Fruit fly (Drosophila melanogaster) whole organism, wandering third instar larva: ENCODE measurements around the gene CG15563.

ENCODE experiments used
- Abd-B ChIP-seq: fragments of >200 bp; optimal IDR thresholded peaks from 2 replicates; lab custom pipeline; 2017; ENCODE audit warnings: missing biosample characterization, missing genetic modification characterization
- CG32264 ChIP-seq: fragments of 200-800 bp; sonication (Bioruptor generic); optimal IDR thresholded peaks from 2 replicates; lab custom pipeline; 2016; ENCODE audit warnings: missing biosample characterization, missing genetic modification characterization
- CG9705 ChIP-seq: fragments of 200-800 bp; sonication (Bioruptor generic); optimal IDR thresholded peaks from 2 replicates; lab custom pipeline; 2018; ENCODE audit warnings: missing biosample characterization, mild to moderate bottlenecking, missing genetic modification characterization
- CrebA ChIP-seq: fragments of 200-800 bp; sonication (Bioruptor generic); optimal IDR thresholded peaks from 2 replicates; lab custom pipeline; 2016; ENCODE audit warnings: missing biosample characterization, mild to moderate bottlenecking, missing genetic modification characterization, borderline replicate concordance
- Dfd ChIP-seq: fragments of >200 bp; optimal IDR thresholded peaks from 2 replicates; lab custom pipeline; 2017; ENCODE audit warnings: missing biosample characterization, missing genetic modification characterization
- Dif ChIP-seq: fragments of 200-275, 200-300 bp; sonication (Bioruptor generic); optimal IDR thresholded peaks from 2 replicates; lab custom pipeline; 2018; ENCODE audit warnings: missing biosample characterization, missing genetic modification characterization; ENCODE audit not compliant: partially characterized antibody
- GATAd ChIP-seq: sonication (Bioruptor generic); optimal IDR thresholded peaks from 2 replicates; lab custom pipeline; 2016; ENCODE audit warnings: missing biosample characterization, missing genetic modification characterization
- HLH106 ChIP-seq: fragments of 200-800 bp; optimal IDR thresholded peaks from 3 replicates; lab custom pipeline; 2019; ENCODE audit warnings: missing biosample characterization, mild to moderate bottlenecking, missing genetic modification characterization, moderate library complexity
- Hnf4 ChIP-seq: fragments of 200-800 bp; sonication (Bioruptor generic); optimal IDR thresholded peaks from 2 replicates; lab custom pipeline; 2016; ENCODE audit warnings: missing biosample characterization, mild to moderate bottlenecking, missing genetic modification characterization
- Hr78 ChIP-seq: fragments of >200 bp; optimal IDR thresholded peaks from 2 replicates; lab custom pipeline; 2017; ENCODE audit warnings: missing biosample characterization, missing genetic modification characterization
- Hr83 ChIP-seq: fragments of 200-300 bp; sonication (Bioruptor generic); optimal IDR thresholded peaks from 2 replicates; lab custom pipeline; 2016; ENCODE audit warnings: missing biosample characterization, mild to moderate bottlenecking, missing genetic modification characterization, moderate library complexity; ENCODE audit not compliant: poor library complexity, severe bottlenecking
- Mio ChIP-seq: sonication (Bioruptor generic); optimal IDR thresholded peaks from 2 replicates; lab custom pipeline; 2016; ENCODE audit warnings: missing biosample characterization, missing genetic modification characterization
- Myc ChIP-seq: fragments of >200 bp; optimal IDR thresholded peaks from 2 replicates; lab custom pipeline; 2017
- N ChIP-seq: fragments of >200 bp; optimal IDR thresholded peaks from 2 replicates; lab custom pipeline; 2018; ENCODE audit warnings: missing biosample characterization, missing external identifiers, missing genetic modification characterization
- OdsH ChIP-seq: fragments of 200-800 bp; sonication (Bioruptor generic); optimal IDR thresholded peaks from 2 replicates; lab custom pipeline; 2016; ENCODE audit warnings: missing biosample characterization, mild to moderate bottlenecking, missing genetic modification characterization
- Sp1 ChIP-seq: fragments of 200-800 bp; sonication (Bioruptor generic); optimal IDR thresholded peaks from 3 replicates; lab custom pipeline; 2019; ENCODE audit warnings: missing biosample characterization, mild to moderate bottlenecking, missing genetic modification characterization, moderate library complexity
- Vsx2 ChIP-seq: fragments of 200-300, 225-300 bp; sonication (Bioruptor generic); optimal IDR thresholded peaks from 2 replicates; lab custom pipeline; 2018; ENCODE audit warnings: missing biosample characterization, missing genetic modification characterization; ENCODE audit not compliant: partially characterized antibody
- br ChIP-seq: fragments of 200-800 bp; sonication (Bioruptor generic); optimal IDR thresholded peaks from 2 replicates; lab custom pipeline; 2016; ENCODE audit warnings: missing biosample characterization, missing genetic modification characterization
- brk ChIP-seq: fragments of 200-800 bp; sonication (Bioruptor generic); optimal IDR thresholded peaks from 2 replicates; lab custom pipeline; 2016; ENCODE audit warnings: missing biosample characterization, mild to moderate bottlenecking, missing genetic modification characterization
- dl ChIP-seq, 2 experiments: fragments of 175-275, 200-275 bp in 1 of 2; fragments of 200-275 bp in 1 of 2; sonication (Bioruptor generic); optimal IDR thresholded peaks; lab custom pipeline; 2018; ENCODE audit warnings: mild to moderate bottlenecking in 2 of 2, missing biosample characterization in 2 of 2, missing genetic modification characterization in 2 of 2, moderate library complexity in 2 of 2; ENCODE audit not compliant: partially characterized antibody in 2 of 2, insufficient read depth in 1 of 2
- dmrt93B ChIP-seq: fragments of 200-800 bp; sonication (Bioruptor generic); optimal IDR thresholded peaks from 2 replicates; lab custom pipeline; 2018; ENCODE audit warnings: missing biosample characterization, mild to moderate bottlenecking, missing genetic modification characterization
- dsf ChIP-seq: sonication (Bioruptor generic); optimal IDR thresholded peaks from 2 replicates; lab custom pipeline; 2016; ENCODE audit warnings: missing biosample characterization, missing genetic modification characterization, borderline replicate concordance
- ey ChIP-seq: fragments of 200-800 bp; sonication (Bioruptor generic); optimal IDR thresholded peaks from 2 replicates; lab custom pipeline; 2016; ENCODE audit warnings: missing biosample characterization, missing genetic modification characterization
- foxo ChIP-seq, 2 experiments: fragments of 200-800 bp; sonication (Bioruptor generic); optimal IDR thresholded peaks; 2 replicates in 1 of 2; 3 replicates in 1 of 2; lab custom pipeline; 2016 to 2017; ENCODE audit warnings: missing biosample characterization in 2 of 2, missing genetic modification characterization in 2 of 2
- fru ChIP-seq: fragments of 200-800 bp; sonication (Bioruptor generic); optimal IDR thresholded peaks from 3 replicates; lab custom pipeline; 2016; ENCODE audit warnings: missing biosample characterization, mild to moderate bottlenecking, missing genetic modification characterization
- h ChIP-seq: fragments of 200-800 bp; sonication (Bioruptor generic); optimal IDR thresholded peaks from 3 replicates; lab custom pipeline; 2016; ENCODE audit warnings: missing biosample characterization, mild to moderate bottlenecking, missing genetic modification characterization
- lola ChIP-seq: fragments of >200 bp; optimal IDR thresholded peaks from 2 replicates; lab custom pipeline; 2017; ENCODE audit warnings: missing biosample characterization, missing genetic modification characterization
- pan ChIP-seq: fragments of >200 bp; optimal IDR thresholded peaks from 2 replicates; lab custom pipeline; 2017
- psq ChIP-seq: fragments of 200-800 bp; sonication (Bioruptor generic); optimal IDR thresholded peaks from 3 replicates; lab custom pipeline; 2017; ENCODE audit warnings: missing biosample characterization, mild to moderate bottlenecking, missing genetic modification characterization, moderate library complexity
- rgr ChIP-seq: fragments of 200-800 bp; sonication (Bioruptor generic); optimal IDR thresholded peaks from 3 replicates; lab custom pipeline; 2016; ENCODE audit warnings: missing biosample characterization, mild to moderate bottlenecking, missing genetic modification characterization
- sage ChIP-seq: fragments of 200-800 bp; sonication (Bioruptor generic); optimal IDR thresholded peaks from 2 replicates; lab custom pipeline; 2016; ENCODE audit warnings: missing biosample characterization, mild to moderate bottlenecking, missing genetic modification characterization
- sv ChIP-seq: fragments of 200-800 bp; sonication (Bioruptor generic); optimal IDR thresholded peaks from 3 replicates; lab custom pipeline; 2016; ENCODE audit warnings: missing biosample characterization, missing genetic modification characterization
- tai ChIP-seq: sonication (Bioruptor generic); optimal IDR thresholded peaks from 2 replicates; lab custom pipeline; 2016; ENCODE audit warnings: missing biosample characterization, missing genetic modification characterization
- woc ChIP-seq: sonication (Bioruptor generic); optimal IDR thresholded peaks from 2 replicates; lab custom pipeline; 2016; ENCODE audit warnings: missing biosample characterization, mild to moderate bottlenecking, missing genetic modification characterization

Gene CG15563

DNA sequence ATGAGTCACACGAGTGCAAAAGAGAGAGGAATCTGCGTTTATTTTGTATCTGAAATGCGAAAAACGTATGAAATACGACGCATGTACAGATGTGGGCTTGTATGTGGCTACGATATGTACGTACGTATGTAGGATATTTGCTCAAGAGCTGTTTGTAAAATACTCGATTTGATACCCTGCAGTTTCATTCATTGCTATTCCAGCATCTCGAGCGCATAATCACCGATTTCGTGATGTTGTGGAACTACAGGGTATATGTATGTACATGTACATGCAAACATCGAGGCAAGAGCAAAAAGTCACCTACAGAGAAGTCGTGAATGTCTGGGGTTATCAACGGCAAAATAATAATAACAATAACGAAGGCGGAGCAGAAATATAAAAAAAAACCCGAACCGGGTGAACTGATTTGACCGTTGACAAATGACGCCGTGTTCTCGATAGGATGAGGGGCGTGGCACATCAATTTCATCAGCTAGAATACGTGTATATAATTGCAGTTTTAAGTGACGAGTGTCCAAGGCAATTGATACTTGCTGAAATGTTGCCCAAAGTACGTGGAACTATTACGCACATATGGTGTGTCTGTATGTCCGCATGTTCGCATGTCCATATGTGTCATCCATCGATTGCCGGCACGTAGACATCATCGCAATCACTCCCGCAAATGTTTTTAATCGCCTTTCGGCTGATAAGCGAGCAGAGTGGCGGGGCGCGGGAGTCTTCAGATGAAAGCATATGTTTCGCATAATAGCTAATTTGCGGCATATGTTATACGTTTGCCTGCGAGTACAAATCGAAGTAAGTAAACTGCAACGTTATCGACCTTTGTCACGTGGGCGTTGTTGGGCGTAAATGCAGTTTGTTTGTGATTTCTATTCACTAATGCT is 7.9 kb downstream of the CG15563 start (continued):
- TF ChIP-seq woc (GFP tag; lab: Kevin White, UChicago): no peak
- TF ChIP-seq, all 38 proteins: peak for 5

DNA sequence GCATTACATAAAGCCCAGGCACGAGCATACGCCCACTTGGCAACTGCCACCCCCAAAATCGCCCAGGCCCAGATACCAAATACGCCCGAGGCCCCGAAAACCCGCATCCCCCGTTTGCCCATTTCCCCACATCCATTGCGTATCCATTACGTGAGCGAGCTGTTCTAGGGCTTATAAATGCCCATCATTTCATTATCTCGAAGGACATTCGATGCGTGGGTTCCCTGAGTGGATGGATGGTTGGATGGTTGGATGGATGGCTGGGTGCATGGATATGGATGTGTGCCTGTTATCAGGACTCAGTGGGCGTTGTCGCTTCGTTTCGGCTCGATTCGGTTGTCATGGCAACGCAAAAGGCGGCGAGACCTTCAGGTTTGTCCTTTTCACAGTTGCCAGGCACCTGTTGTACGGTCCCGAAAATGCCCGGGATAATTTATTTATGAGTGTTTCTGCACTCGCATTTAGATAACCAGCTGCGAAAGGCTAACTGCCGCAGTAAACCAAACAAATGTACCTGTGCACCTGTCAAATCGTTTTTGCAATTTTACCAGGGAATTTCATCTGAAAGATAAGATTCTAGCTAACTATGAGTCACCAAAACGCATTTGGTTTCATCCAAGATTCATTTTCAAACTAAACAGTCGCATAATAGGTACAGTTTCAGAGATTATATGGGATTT is 9.1 kb downstream of the CG15563 start:
- no peak for TF ChIP-seq Dif (GFP tag; lab: Kevin White, UChicago)
- no peak for TF ChIP-seq foxo (GFP tag; optimal IDR thresholded peaks at IDR 0.05; lab: Kevin White, UChicago)
- TF ChIP-seq sage (GFP tag; lab: Kevin White, UChicago): no peak
- no peak for TF ChIP-seq rgr (GFP tag; lab: Kevin White, UChicago)
- no peak for TF ChIP-seq CG9705 (GFP tag; lab: Kevin White, UChicago)
- TF ChIP-seq br (GFP tag; lab: Kevin White, UChicago): no peak
- no peak for TF ChIP-seq lola (GFP tag; lab: Kevin White, UChicago)
- TF ChIP-seq HLH106 (tag; lab: Kevin White, UChicago): no peak
- TF ChIP-seq GATAd (GFP tag; lab: Kevin White, UChicago): no peak
- TF ChIP-seq Mio (GFP tag; lab: Kevin White, UChicago): no peak
- no peak for TF ChIP-seq Hr83 (GFP tag; lab: Kevin White, UChicago)
- TF ChIP-seq Myc: no peak
- no peak for TF ChIP-seq pan (lab: Kevin White, UChicago)
- no peak for TF ChIP-seq dsf (GFP tag; lab: Kevin White, UChicago)
- TF ChIP-seq Dfd (GFP tag; lab: Kevin White, UChicago): no peak

DNA sequence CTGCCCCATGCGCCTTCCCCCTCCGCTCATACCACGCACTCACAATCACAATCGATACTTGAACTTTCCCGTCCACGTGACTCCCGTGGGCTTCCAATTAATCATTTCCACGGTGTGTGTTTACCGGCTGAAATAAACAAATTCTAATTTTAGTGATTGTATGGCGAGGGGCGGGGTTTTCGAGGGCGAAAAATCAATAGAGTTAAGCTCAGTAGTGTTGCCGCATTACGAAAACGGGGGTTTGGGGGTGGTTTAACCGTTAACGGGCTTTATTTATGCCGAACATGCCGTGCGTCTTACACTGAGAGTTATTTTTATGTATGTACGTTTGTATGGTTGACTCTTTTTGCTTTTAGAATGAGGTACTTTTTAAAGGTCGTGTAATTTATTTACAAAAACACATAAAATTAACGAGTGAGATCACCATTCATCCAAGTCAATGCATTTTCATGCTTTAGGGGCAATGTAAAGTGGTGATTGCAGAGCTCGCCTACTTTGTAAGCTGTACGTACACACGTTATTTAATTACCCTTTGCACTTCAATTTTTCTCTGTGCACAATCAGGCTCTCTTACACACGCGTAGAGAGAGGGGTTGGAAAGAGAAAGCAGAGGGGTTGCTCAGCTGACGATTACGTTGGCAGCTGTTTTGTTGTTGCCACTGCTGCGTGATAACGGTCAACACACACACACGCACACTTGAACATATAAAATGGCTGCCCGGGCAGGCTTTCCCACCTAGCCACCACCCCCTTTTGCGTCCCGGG is 9.8 kb downstream of the CG15563 start:
- TF ChIP-seq sage (GFP tag; lab: Kevin White, UChicago): no peak
- peak; percentile 50 for TF ChIP-seq woc (GFP tag; lab: Kevin White, UChicago)
- TF ChIP-seq Sp1 (GFP tag; lab: Kevin White, UChicago): peak; percentile 60
- peak; percentile 47 for TF ChIP-seq dmrt93B (GFP tag; lab: Kevin White, UChicago)
- TF ChIP-seq ey (GFP tag; lab: Kevin White, UChicago): peak; percentile 72
- TF ChIP-seq fru (GFP tag; lab: Kevin White, UChicago): peak; percentile 80
- peak; percentile 46 for TF ChIP-seq Hnf4
- peak; percentile 56 for TF ChIP-seq sv (GFP tag; lab: Kevin White, UChicago)
- TF ChIP-seq h: peak; percentile 83
- TF ChIP-seq Hr83 (GFP tag; lab: Kevin White, UChicago): no peak
- peak in 1 of 2 experiments; percentile 77 for TF ChIP-seq foxo (GFP tag; optimal IDR thresholded peaks at IDR 0.05; lab: Kevin White, UChicago)
- peak; percentile 61 for TF ChIP-seq OdsH (GFP tag; lab: Kevin White, UChicago)
- no peak for TF ChIP-seq Mio (GFP tag; lab: Kevin White, UChicago)
- TF ChIP-seq CG32264: peak; percentile 8
- peak; percentile 72 for TF ChIP-seq rgr (GFP tag; lab: Kevin White, UChicago)
- no peak for TF ChIP-seq Dfd (GFP tag; lab: Kevin White, UChicago)
- TF ChIP-seq GATAd (GFP tag; lab: Kevin White, UChicago): no peak
- TF ChIP-seq Vsx2: no peak
- TF ChIP-seq br (GFP tag; lab: Kevin White, UChicago): peak; percentile 70
- TF ChIP-seq CrebA: no peak
- TF ChIP-seq N (GFP tag; lab: Kevin White, UChicago): no peak
- TF ChIP-seq CG9705 (GFP tag; lab: Kevin White, UChicago): peak; percentile 20
- no peak for TF ChIP-seq tai (GFP tag; lab: Kevin White, UChicago)
- TF ChIP-seq HLH106 (tag; lab: Kevin White, UChicago): peak; percentile 58
- peak; percentile 49 for TF ChIP-seq psq (GFP tag; lab: Kevin White, UChicago)
- TF ChIP-seq brk (GFP tag; lab: Kevin White, UChicago): no peak
- TF ChIP-seq Abd-B (GFP tag; lab: Kevin White, UChicago): no peak
- no peak for TF ChIP-seq dl (GFP tag; optimal IDR thresholded peaks at IDR 0.05; lab: Kevin White, UChicago; ENCODE audit: insufficient read depth in 1 of 2, partially characterized antibody in 2 of 2)
- no peak for TF ChIP-seq Hr78 (GFP tag; lab: Kevin White, UChicago)
